Worm (Caenorhabditis elegans): Measurements from ENCODE around the gene wdr-5.1.

wdr-5.1 gene

DNA sequence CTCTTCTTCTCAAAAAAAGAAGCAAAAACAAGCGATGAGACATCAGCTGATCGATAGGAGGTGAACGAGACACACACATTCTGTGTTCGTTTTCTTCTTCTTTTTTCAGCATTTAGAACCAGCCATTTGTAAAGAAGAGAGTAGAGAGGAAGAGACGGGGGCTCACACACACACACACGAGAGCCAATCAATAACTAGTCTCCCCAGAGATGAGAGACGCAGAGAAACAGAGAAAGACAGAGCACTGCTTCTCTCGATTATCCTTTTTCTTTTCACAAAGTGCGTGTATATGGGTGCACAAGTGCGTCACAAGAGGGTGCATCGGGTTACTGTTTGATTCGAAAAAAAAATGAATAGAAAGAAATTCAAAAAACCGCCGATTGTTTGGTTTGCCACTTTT is 27.7 kb upstream of the wdr-5.1 start:
- TF ChIP-seq hmbx-1 (tag; optimal IDR thresholded peaks at IDR 0.05) (no peak), tra-4 (tag; optimal IDR thresholded peaks at IDR 0.05) (no peak), F13C5.2 (tag; optimal IDR thresholded peaks at IDR 0.05) (no peak), scrt-1 (GFP tag; IDR thresholded peaks at IDR 0.05) (no peak), pes-1 (GFP tag; IDR thresholded peaks at IDR 0.05) (no peak), flt-1 (GFP tag; IDR thresholded peaks at IDR 0.05) (0 out of 2 replicates have a peak, but pooled peaks have one; percentile 12), ceh-13 (GFP tag; optimal IDR thresholded peaks at IDR 0.05) (no peak), sea-1 (GFP tag; conservative IDR thresholded peaks at IDR 0.05) (no peak), ets-7 (tag; optimal IDR thresholded peaks at IDR 0.05) (no peak), ama-1 (optimal IDR thresholded peaks at IDR 0.05) (no peak), tbx-37 (GFP tag; conservative IDR thresholded peaks at IDR 0.05) (no peak), hnd-1 (tag; optimal IDR thresholded peaks at IDR 0.05) (no peak), hmg-4 (GFP tag; optimal IDR thresholded peaks at IDR 0.05) (peak; percentile 29), aly-1 (tag; optimal IDR thresholded peaks at IDR 0.05) (no peak)

DNA sequence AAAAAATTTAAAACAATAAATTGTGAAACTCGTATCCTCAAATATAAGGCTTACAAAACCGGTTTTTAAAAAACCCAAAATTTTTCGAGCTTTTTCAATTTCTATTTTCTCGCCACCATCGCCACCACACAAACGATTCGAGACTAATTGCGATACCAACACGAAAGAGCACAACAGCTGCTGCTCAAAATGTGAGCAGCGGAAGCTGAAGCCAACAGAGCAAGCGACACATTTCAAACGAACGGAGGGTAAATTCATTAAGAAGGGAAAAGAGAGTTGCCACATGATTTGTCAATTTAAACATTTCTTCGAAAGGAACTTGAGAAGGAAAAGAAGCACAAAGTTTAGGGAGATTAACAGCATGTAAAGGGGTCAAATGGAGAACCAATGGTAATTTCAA is 26.0 kb upstream of the wdr-5.1 start:
- TF ChIP-seq B0310.2 (tag; optimal IDR thresholded peaks at IDR 0.05), result no peak
- TF ChIP-seq scrt-1 (GFP tag; IDR thresholded peaks at IDR 0.05), result no peak

DNA sequence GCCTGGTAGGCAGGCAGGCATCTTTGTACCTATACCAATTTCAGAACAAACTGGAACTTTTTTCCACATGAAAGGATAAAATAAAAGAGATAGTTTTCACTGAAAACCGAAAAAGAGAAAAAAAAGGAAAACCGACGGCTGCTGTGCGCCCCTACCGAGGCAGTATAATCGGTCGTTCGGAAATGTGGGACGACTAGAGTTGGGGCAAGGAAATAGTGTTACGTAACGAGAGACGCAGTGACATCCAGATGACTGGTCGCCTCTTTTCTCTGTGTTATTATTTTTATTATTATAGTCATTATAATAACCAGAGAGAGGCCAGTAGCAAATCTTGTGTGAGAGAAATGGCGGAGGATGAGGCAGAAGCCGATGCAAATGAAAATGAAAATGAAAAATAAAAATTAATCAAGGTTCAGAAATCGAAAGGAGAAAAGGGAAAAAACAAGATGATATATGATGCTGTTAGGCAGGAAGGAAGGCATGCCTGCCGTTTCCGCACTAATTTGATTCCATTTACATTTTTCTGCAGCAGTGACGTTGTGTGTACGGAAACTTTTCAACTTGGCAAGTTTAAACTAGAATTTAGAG is 23.6 kb upstream of the wdr-5.1 start:
- no peak for TF ChIP-seq hmbx-1 (tag; optimal IDR thresholded peaks at IDR 0.05)
- TF ChIP-seq ama-1 (optimal IDR thresholded peaks at IDR 0.05), result no peak
- TF ChIP-seq tra-4 (tag; optimal IDR thresholded peaks at IDR 0.05), result no peak
- TF ChIP-seq pes-1 (GFP tag; IDR thresholded peaks at IDR 0.05), result no peak
- no peak for TF ChIP-seq ets-7 (tag; optimal IDR thresholded peaks at IDR 0.05)
- TF ChIP-seq scrt-1 (GFP tag; IDR thresholded peaks at IDR 0.05), result no peak
- TF ChIP-seq ceh-36 (tag; optimal IDR thresholded peaks at IDR 0.05), result no peak
- TF ChIP-seq flt-1 (GFP tag; IDR thresholded peaks at IDR 0.05), result no peak

DNA sequence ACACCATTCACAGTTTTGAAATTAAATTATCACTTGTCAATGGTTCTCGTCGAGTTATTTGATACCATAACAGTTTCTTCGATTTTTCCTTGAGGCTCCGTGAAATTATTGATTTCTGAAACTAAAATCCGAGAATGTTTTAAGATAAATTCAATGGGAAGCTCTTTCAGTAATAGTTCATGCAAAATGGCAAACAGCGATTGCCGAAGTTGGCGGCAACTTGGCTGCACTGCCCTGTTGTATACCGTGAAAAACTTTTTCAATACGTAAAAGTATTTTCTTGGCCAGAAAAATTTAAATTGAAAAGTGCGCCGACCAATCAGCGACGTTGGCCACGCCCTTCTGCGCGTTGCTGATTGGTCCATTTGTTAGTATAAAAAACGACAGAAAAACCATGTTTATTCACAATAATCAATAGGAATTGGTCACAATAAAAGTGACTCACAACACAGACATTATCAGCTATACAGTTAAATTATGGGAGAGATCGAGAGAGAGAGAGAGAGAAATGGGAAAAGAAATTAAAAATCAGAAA is 22.1 kb upstream of the wdr-5.1 start:
- TF ChIP-seq scrt-1 (GFP tag; IDR thresholded peaks at IDR 0.05), result no peak
- TF ChIP-seq hmg-4 (GFP tag; optimal IDR thresholded peaks at IDR 0.05), result no peak
- no peak for TF ChIP-seq ceh-36 (tag; optimal IDR thresholded peaks at IDR 0.05)
- TF ChIP-seq pes-1 (GFP tag; IDR thresholded peaks at IDR 0.05), result no peak
- TF ChIP-seq F13C5.2 (tag; optimal IDR thresholded peaks at IDR 0.05), result no peak
- no peak for TF ChIP-seq tbx-37 (GFP tag; conservative IDR thresholded peaks at IDR 0.05)
- no peak for TF ChIP-seq hmbx-1 (tag; optimal IDR thresholded peaks at IDR 0.05)
- TF ChIP-seq hnd-1 (tag; optimal IDR thresholded peaks at IDR 0.05), result no peak
- TF ChIP-seq flt-1 (GFP tag; IDR thresholded peaks at IDR 0.05), result no peak
- no peak for TF ChIP-seq ceh-13 (GFP tag; optimal IDR thresholded peaks at IDR 0.05)
- no peak for TF ChIP-seq tra-4 (tag; optimal IDR thresholded peaks at IDR 0.05)
- TF ChIP-seq B0310.2 (tag; optimal IDR thresholded peaks at IDR 0.05), result no peak
- TF ChIP-seq ets-7 (tag; optimal IDR thresholded peaks at IDR 0.05), result no peak
- no peak for TF ChIP-seq sea-1 (GFP tag; conservative IDR thresholded peaks at IDR 0.05)

DNA sequence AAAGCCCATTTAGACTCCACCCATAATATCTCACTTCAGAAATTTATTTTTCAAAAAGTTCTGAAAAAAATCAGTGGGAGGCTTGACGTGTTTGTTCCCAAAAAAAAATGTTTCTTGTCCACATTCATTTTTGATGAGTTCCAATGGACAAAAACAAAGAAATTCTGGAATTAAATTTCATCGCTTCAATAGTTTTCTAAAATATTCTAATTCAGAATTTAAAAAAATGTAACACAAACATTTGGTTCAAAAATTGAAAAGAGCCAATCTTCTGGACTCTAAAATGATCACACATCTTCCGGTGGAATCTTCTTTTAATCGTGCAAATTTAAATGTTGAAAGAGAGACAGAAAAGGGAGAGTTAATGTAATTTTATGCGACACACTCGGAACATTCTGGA is 12.6 kb upstream of the wdr-5.1 start:
- TF ChIP-seq tbx-37 (GFP tag; conservative IDR thresholded peaks at IDR 0.05), result no peak
- TF ChIP-seq tra-4 (tag; optimal IDR thresholded peaks at IDR 0.05), result no peak
- TF ChIP-seq sea-1 (GFP tag; conservative IDR thresholded peaks at IDR 0.05), result no peak
- TF ChIP-seq ama-1 (optimal IDR thresholded peaks at IDR 0.05), result no peak
- no peak for TF ChIP-seq ceh-13 (GFP tag; optimal IDR thresholded peaks at IDR 0.05)
- no peak for TF ChIP-seq B0310.2 (tag; optimal IDR thresholded peaks at IDR 0.05)
- no peak for TF ChIP-seq ceh-36 (tag; optimal IDR thresholded peaks at IDR 0.05)
- no peak for TF ChIP-seq pes-1 (GFP tag; IDR thresholded peaks at IDR 0.05)
- TF ChIP-seq flt-1 (GFP tag; IDR thresholded peaks at IDR 0.05), result no peak
- no peak for TF ChIP-seq aly-1 (tag; optimal IDR thresholded peaks at IDR 0.05)
- no peak for TF ChIP-seq hmg-4 (GFP tag; optimal IDR thresholded peaks at IDR 0.05)
- no peak for TF ChIP-seq hmbx-1 (tag; optimal IDR thresholded peaks at IDR 0.05)
- no peak for TF ChIP-seq F13C5.2 (tag; optimal IDR thresholded peaks at IDR 0.05)
- TF ChIP-seq ets-7 (tag; optimal IDR thresholded peaks at IDR 0.05), result no peak
- no peak for TF ChIP-seq tbx-11 (GFP tag; IDR thresholded peaks at IDR 0.05)
- TF ChIP-seq scrt-1 (GFP tag; IDR thresholded peaks at IDR 0.05), result no peak
- no peak for TF ChIP-seq hnd-1 (tag; optimal IDR thresholded peaks at IDR 0.05)

DNA sequence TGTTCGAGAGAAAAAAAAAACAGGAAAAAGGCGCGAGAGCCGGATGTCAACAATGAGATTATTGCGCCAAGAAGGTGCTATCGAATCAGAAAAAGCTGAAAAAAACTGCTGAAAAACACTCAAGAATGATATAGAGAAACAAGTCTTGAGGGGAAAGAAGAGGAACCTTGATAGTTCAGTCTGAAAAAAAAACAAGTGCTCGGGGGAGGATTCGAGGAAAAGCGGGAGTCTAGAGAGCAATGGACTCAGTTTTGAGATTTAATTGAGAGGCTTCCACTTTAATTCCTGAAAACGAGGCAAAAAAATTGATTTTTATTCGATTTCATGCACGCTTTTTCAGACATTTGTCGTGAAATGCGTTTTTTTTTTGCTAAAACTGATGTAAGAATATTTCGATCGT is 10.5 kb upstream of the wdr-5.1 start, which contains the start of gene npr-15:
TSS of gene npr-15 (minus strand) at position 101 of the 400 bp plus-strand sequence.
- TF ChIP-seq ceh-36 (tag; optimal IDR thresholded peaks at IDR 0.05) (no peak), hmg-4 (GFP tag; optimal IDR thresholded peaks at IDR 0.05) (no peak), ets-7 (tag; optimal IDR thresholded peaks at IDR 0.05) (no peak), hnd-1 (tag; optimal IDR thresholded peaks at IDR 0.05) (no peak), pes-1 (GFP tag; IDR thresholded peaks at IDR 0.05) (no peak), B0310.2 (tag; optimal IDR thresholded peaks at IDR 0.05) (no peak), F13C5.2 (tag; optimal IDR thresholded peaks at IDR 0.05) (no peak), scrt-1 (GFP tag; IDR thresholded peaks at IDR 0.05) (no peak), tbx-11 (GFP tag; IDR thresholded peaks at IDR 0.05) (no peak), hmbx-1 (tag; optimal IDR thresholded peaks at IDR 0.05) (no peak), flt-1 (GFP tag; IDR thresholded peaks at IDR 0.05) (no peak), ama-1 (optimal IDR thresholded peaks at IDR 0.05) (no peak), aly-1 (tag; optimal IDR thresholded peaks at IDR 0.05) (no peak), sea-1 (GFP tag; conservative IDR thresholded peaks at IDR 0.05) (no peak), ceh-13 (GFP tag; optimal IDR thresholded peaks at IDR 0.05) (no peak), tra-4 (tag; optimal IDR thresholded peaks at IDR 0.05) (no peak), tbx-37 (GFP tag; conservative IDR thresholded peaks at IDR 0.05) (no peak)

DNA sequence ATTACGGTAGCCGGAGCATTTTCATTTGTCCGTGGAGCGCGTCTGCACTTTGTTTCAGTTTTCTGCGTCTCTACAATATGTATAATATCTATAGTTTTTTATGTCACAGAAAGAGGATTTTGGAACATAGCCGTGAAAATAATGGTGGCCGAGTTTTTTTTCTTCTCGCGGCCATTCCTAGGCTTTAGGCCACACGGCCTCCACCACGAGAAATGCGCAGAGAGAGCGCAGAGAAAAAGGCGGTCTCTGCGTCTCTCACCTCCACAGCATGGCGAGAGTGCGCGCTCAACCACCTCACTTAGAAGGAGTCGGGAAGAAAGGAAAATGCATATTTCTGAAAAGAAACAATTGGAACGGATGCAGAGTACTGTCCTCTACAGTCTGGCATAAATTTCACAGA is 9.7 kb upstream of the wdr-5.1 start:
- peak; percentile 71 for TF ChIP-seq sea-1 (GFP tag; conservative IDR thresholded peaks at IDR 0.05)
- TF ChIP-seq pes-1 (GFP tag; IDR thresholded peaks at IDR 0.05), result peak; percentile 66; the same call in 1 of the 2 replicates

DNA sequence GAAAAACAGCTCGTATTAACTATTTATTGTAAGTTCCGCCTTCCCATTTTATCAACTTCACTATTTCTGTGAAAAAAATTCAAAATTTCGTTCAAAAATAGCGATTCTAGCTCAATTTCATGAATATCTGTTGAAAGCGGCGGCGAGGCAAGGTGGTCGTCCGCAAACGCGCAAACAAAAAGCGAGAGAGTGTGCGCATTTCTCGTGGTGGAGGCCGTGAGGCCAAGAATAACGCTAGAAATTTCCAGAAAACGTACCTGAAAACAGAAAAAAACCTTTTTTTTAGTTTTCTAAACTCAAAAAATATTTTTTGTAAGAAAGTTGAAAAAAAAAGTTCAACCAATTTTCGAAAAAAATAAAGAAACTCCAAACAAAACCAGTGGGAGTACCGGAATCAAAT is 7.9 kb upstream of the wdr-5.1 start:
- TF ChIP-seq scrt-1 (GFP tag; IDR thresholded peaks at IDR 0.05), result peak; percentile 67; the same call in 1 of the 2 replicates
